Worm (Caenorhabditis elegans): ENCODE data around the gene ngn-1.

DNA sequence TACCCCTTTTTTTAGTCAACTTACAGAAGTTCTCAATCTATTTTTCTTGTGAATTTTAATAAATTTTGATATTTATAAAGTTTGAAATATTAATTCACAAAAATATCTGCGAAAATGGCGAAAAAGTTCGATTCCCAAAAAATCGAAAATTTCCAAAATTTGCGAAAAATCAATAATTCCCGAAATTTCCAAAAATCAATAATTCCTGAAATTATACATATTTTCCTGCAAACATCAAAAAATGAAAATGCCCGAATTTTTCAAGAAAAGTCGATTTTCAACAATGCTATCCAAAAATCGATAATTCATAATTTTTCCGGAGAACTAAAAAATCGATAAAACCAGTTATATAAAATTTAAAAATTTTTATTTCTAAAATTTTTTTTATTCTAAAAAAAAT lies 22.0 kb upstream of the ngn-1 start:
- no peak for TF ChIP-seq W03F9.2 (tag; optimal IDR thresholded peaks at IDR 0.05)
- TF ChIP-seq dao-5 (tag; optimal IDR thresholded peaks at IDR 0.05) = no peak
